Fruit fly (Drosophila melanogaster) whole organism, adult: ENCODE measurements around the gene Cyp4g15.

ENCODE experiments used
- CG1620 ChIP-seq: fragments of 200-800 bp; sonication (Bioruptor generic); optimal IDR thresholded peaks from 2 replicates; lab custom pipeline; 2016; ENCODE audit warnings: missing biosample characterization, missing genetic modification characterization
- CG7101 ChIP-seq: fragments of 200-800 bp; sonication (Bioruptor generic); optimal IDR thresholded peaks from 2 replicates; lab custom pipeline; 2018; ENCODE audit warnings: missing biosample characterization, mild to moderate bottlenecking, missing genetic modification characterization, moderate library complexity
- Hr96 ChIP-seq: fragments of 200-800 bp; sonication (Bioruptor generic); optimal IDR thresholded peaks from 2 replicates; lab custom pipeline; 2016; ENCODE audit warnings: missing biosample characterization, missing genetic modification characterization
- Mnt ChIP-seq: fragments of 200-800 bp; sonication (Bioruptor generic); optimal IDR thresholded peaks from 2 replicates; lab custom pipeline; 2016; ENCODE audit warnings: missing biosample characterization, mild to moderate bottlenecking, missing genetic modification characterization
- bab1 ChIP-seq: fragments of 200-800 bp; sonication (Bioruptor generic); optimal IDR thresholded peaks from 3 replicates; lab custom pipeline; 2019; ENCODE audit warnings: missing biosample characterization, mild to moderate bottlenecking, missing genetic modification characterization, moderate library complexity
- cnc ChIP-seq, 2 experiments: fragments of >200 bp; optimal IDR thresholded peaks; 2 replicates each; lab custom pipeline; 2017
- kay ChIP-seq: fragments of 200-800 bp; sonication (Bioruptor generic); peaks from one replicate; lab custom pipeline; 2016; ENCODE audit warnings: missing biosample characterization, missing genetic modification characterization, borderline replicate concordance
- ovo ChIP-seq: fragments of 200-800 bp; sonication (Bioruptor generic); optimal IDR thresholded peaks from 2 replicates; lab custom pipeline; 2016; ENCODE audit warnings: missing biosample characterization, missing genetic modification characterization

- TF ChIP-seq Hr96 (GFP tag; lab: Kevin White, UChicago) = no peak
- no peak for TF ChIP-seq cnc (optimal IDR thresholded peaks at IDR 0.05; lab: Kevin White, UChicago)
- no peak for TF ChIP-seq CG1620 (GFP tag; lab: Kevin White, UChicago)
- TF ChIP-seq kay (GFP tag; lab: Kevin White, UChicago) = no peak
- TF ChIP-seq bab1 (GFP tag; lab: Kevin White, UChicago) = peak; percentile 2
- TF ChIP-seq CG7101 (tag; lab: Kevin White, UChicago) = no peak
- no peak for TF ChIP-seq Mnt (GFP tag; lab: Kevin White, UChicago)
- peak; percentile 26 for TF ChIP-seq ovo (GFP tag; lab: Kevin White, UChicago)
Observed at dm6 chrX:11503625-11504024, 26.8 kb downstream of the Cyp4g15 start.
